Worm (Caenorhabditis elegans): ENCODE data around the gene F26G1.2.

F26G1.2 gene

DNA sequence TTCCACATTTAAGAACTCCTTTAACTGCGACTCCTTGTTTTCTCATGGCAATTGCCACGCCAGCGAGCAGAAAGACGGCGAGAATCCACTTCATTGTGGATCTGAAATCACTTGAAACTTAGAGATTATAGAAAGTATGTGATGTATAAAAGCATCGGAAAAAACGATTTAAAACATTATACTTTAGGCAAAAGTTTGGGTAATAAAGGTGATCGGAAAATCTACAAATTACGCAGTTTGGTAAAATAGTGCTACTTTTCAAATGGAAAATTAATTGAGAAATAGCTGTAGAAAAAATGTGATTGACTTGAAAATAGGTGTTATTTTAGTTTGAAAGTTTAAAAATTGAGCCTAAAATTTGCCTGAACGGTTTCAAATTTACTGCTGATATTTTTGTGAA, 35.1 kb upstream of the F26G1.2 start, which contains the start of gene ttr-41:
Gene ttr-41 (minus strand): TSS at position 101 of the 400 bp plus-strand sequence.
- TF ChIP-seq elt-1 (tag; optimal IDR thresholded peaks at IDR 0.05) (no peak), unc-62 (GFP tag; optimal IDR thresholded peaks at IDR 0.05) (no peak), elt-3 (tag; optimal IDR thresholded peaks at IDR 0.05) (no peak), elt-2 (tag; optimal IDR thresholded peaks at IDR 0.05) (no peak), fkh-2 (tag; optimal IDR thresholded peaks at IDR 0.05) (no peak), nfya-1 (tag; optimal IDR thresholded peaks at IDR 0.05; ENCODE audit: insufficient read depth) (no peak), nhr-76 (tag; optimal IDR thresholded peaks at IDR 0.05) (no peak), mdl-1 (tag; optimal IDR thresholded peaks at IDR 0.05) (no peak), jun-1 (tag; optimal IDR thresholded peaks at IDR 0.05) (no peak), ama-1 (optimal IDR thresholded peaks at IDR 0.05) (no peak), nhr-77 (tag; optimal IDR thresholded peaks at IDR 0.05) (no peak), egl-5 (tag; optimal IDR thresholded peaks at IDR 0.05) (no peak), nhr-237 (tag; optimal IDR thresholded peaks at IDR 0.05) (no peak), ztf-4 (tag; optimal IDR thresholded peaks at IDR 0.05) (no peak), nhr-23 (tag; optimal IDR thresholded peaks at IDR 0.05) (no peak), ceh-82 (tag; optimal IDR thresholded peaks at IDR 0.05) (no peak), nhr-67 (tag; optimal IDR thresholded peaks at IDR 0.05) (no peak), nhr-25 (tag; optimal IDR thresholded peaks at IDR 0.05) (no peak)

DNA sequence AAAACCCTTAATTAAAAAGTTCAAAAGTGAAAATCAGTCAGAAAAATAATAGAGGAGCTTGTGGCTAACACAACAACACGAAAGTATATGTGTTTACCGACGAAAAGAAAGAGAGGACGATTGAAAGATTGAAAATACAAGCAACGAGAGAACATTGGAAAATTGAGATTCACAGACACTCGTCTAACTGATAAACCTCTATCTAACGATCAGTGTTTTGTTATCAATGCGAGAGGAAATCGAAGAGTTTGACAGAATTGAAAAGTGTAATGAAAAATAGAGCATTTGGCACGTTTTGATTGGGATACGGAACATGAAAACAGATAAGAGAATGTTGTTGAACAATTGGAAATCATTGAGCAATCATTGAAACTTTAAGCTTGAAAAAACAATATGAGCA, 34.2 kb upstream of the F26G1.2 start:
- TF ChIP-seq nhr-23 (tag; optimal IDR thresholded peaks at IDR 0.05) = no peak
- no peak for TF ChIP-seq sea-2 (GFP tag; optimal IDR thresholded peaks at IDR 0.05)
- peak; percentile 100 for TF ChIP-seq elt-2 (tag; optimal IDR thresholded peaks at IDR 0.05)
- TF ChIP-seq egl-5 (tag; optimal IDR thresholded peaks at IDR 0.05) = peak; percentile 44
- TF ChIP-seq pha-4 (tag; optimal IDR thresholded peaks at IDR 0.05) = peak; percentile 59
- no peak for TF ChIP-seq nhr-43 (tag; optimal IDR thresholded peaks at IDR 0.05; ENCODE audit: poor library complexity, severe bottlenecking)
- TF ChIP-seq pqm-1 (tag; optimal IDR thresholded peaks at IDR 0.05) = peak; percentile 98
- peak in 1 of 3 experiments; percentile 37 for TF ChIP-seq elt-3 (tag; optimal IDR thresholded peaks at IDR 0.05)
- no peak for TF ChIP-seq mdl-1 (tag; optimal IDR thresholded peaks at IDR 0.05)
- TF ChIP-seq jun-1 (tag; optimal IDR thresholded peaks at IDR 0.05) = peak; percentile 70
- TF ChIP-seq nhr-25 (tag; optimal IDR thresholded peaks at IDR 0.05) = no peak
- peak; percentile 23 for TF ChIP-seq skn-1 (tag; optimal IDR thresholded peaks at IDR 0.05)
- peak; percentile 42 for TF ChIP-seq nfya-1 (tag; optimal IDR thresholded peaks at IDR 0.05; ENCODE audit: insufficient read depth)

DNA sequence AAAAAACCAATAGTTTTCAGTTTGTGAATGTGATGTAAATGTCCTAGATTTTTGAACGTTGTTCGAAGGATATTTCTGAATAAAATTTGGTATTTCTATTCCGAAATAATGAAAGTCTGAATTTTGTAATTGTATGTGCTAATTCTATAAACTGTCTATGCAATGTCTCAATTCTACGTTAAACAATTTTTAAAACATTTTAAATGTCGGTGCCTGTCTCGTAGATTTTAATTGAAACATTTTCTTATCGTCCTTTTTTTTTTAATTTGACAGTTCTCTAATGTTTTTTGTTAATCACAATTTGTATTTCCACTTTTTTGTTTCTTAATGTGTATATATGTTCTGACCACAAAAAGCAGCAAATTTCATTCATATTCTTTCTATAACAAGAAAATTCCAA, 33.1 kb upstream of the F26G1.2 start, which contains the start of gene F41C3.7:
Gene F41C3.7 (plus strand): TSS at position 301 of the 400 bp plus-strand sequence.
- TF ChIP-seq daf-12 (tag; optimal IDR thresholded peaks at IDR 0.05) (no peak), nhr-12 (tag; optimal IDR thresholded peaks at IDR 0.05) (no peak)

DNA sequence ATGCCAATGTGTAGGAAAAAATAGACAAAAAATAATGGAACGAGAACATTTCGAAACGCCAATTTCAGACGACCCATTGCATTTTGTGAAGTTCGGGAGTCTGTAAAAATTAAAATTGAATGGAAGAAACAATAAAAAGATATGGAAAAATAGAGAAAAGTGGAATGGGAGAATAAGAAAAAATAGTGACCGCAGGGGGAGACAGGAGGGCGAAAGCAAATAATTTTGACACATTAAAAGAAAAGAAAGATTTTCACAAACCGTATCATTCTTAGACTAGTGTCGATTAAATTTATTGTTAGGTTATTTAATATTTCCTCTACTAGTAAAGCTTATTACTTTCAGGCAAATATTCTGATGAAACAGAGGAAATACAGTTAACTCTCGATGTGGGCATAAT, 29.0 kb upstream of the F26G1.2 start, which contains the start of gene F41C3.11:
Gene F41C3.11 (minus strand): TSS at position 101 of the 400 bp plus-strand sequence.
- TF ChIP-seq ceh-28 (tag; optimal IDR thresholded peaks at IDR 0.05) (no peak), elt-3 (tag; optimal IDR thresholded peaks at IDR 0.05) (no peak), nhr-12 (tag; optimal IDR thresholded peaks at IDR 0.05) (no peak), zag-1 (tag; optimal IDR thresholded peaks at IDR 0.05) (no peak), fkh-10 (GFP tag; optimal IDR thresholded peaks at IDR 0.05) (no peak), nhr-237 (tag; optimal IDR thresholded peaks at IDR 0.05) (no peak), hmg-11 (tag; optimal IDR thresholded peaks at IDR 0.05) (no peak), aly-2 (tag; optimal IDR thresholded peaks at IDR 0.05) (no peak)

DNA sequence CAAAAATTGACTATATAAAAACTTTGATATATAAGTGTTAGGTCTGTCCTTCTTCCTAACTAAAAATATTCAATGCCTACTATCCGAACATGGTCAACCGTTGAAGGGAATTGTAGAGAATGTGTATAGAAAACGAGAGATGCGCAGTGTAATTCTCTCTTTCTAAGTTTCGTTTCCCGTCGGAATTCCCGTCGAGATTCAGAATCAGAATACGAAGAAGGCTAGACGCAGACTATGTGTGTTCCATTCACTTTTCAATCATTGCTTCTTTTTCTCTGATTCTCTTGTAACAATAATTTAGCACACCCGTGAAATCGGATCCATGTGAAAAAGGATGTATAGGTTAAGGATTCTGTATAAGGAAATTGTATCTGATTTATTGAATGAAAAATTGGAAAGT, 28.4 kb upstream of the F26G1.2 start:
- TF ChIP-seq nhr-23 (tag; optimal IDR thresholded peaks at IDR 0.05) = peak; percentile 35
- TF ChIP-seq nhr-25 (tag; optimal IDR thresholded peaks at IDR 0.05) = peak; percentile 56
- no peak for TF ChIP-seq ceh-16 (tag; optimal IDR thresholded peaks at IDR 0.05)
- no peak for TF ChIP-seq unc-39 (tag; optimal IDR thresholded peaks at IDR 0.05)

DNA sequence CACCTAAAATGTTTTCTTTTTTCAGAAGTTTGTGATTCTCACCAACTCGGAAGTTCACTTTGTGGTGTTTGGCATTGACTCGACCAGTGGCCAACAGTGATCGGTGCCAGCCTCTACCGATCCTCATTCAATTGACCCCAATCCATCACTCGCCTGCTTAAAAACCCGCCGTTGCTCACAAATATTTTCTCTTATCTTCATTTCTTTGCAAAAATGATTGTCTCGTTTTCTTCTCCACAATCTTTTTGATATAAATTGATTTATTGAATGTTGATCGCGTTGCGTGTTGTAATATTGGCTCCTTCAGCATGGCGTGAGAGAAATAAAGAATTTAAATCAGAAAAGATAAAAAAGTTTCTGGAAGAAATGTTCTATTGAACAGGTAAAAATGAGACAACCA, 26.3 kb upstream of the F26G1.2 start:
- TF ChIP-seq nhr-25 (tag; optimal IDR thresholded peaks at IDR 0.05) (no peak), nhr-28 (tag; optimal IDR thresholded peaks at IDR 0.05) (no peak), pha-4 (tag; optimal IDR thresholded peaks at IDR 0.05) (no peak), nhr-12 (tag; optimal IDR thresholded peaks at IDR 0.05) (no peak), skn-1 (tag; optimal IDR thresholded peaks at IDR 0.05) (no peak), tbx-2 (tag; optimal IDR thresholded peaks at IDR 0.05) (no peak), zag-1 (tag; optimal IDR thresholded peaks at IDR 0.05) (no peak)
